Fruit fly (Drosophila melanogaster): Measurements from ENCODE around the gene CG1958.

Gene CG1958

dm6 chrX:7291850-7292499, 25.3 kb downstream of the CG1958 start (continued):
- no peak for TF ChIP-seq CG11247 (GFP tag; IDR thresholded peaks at IDR 0.05)
- no peak for TF ChIP-seq Hmx (GFP tag; optimal IDR thresholded peaks at IDR 0.05)
- no peak for TF ChIP-seq bowl (GFP tag; IDR thresholded peaks at IDR 0.05)
- no peak for TF ChIP-seq knrl (GFP tag; IDR thresholded peaks at IDR 0.05; ENCODE audit: partially characterized antibody)
- no peak for TF ChIP-seq CG9797 (GFP tag; optimal IDR thresholded peaks at IDR 0.05)
- TF ChIP-seq lov (optimal IDR thresholded peaks at IDR 0.05) = no peak
- TF ChIP-seq lov (GFP tag; IDR thresholded peaks at IDR 0.05) = peak; percentile 73; the same call in 2 of the 3 replicates
- TF ChIP-seq mam (GFP tag; optimal IDR thresholded peaks at IDR 0.05) = peak; percentile 7
- TF ChIP-seq Hey (tag; optimal IDR thresholded peaks at IDR 0.05) = no peak
- TF ChIP-seq ci (GFP tag; IDR thresholded peaks at IDR 0.05) = peak; percentile 64; the same call in 1 of the 3 replicates
- no peak for TF ChIP-seq YL-1 (GFP tag; optimal IDR thresholded peaks at IDR 0.05)
- no peak for TF ChIP-seq toy (GFP tag; IDR thresholded peaks at IDR 0.05)
- TF ChIP-seq Doc2 (GFP tag; IDR thresholded peaks at IDR 0.05) = no peak
- peak; percentile 86 for TF ChIP-seq zen (tag; optimal IDR thresholded peaks at IDR 0.05)
- TF ChIP-seq CG13424 (tag; optimal IDR thresholded peaks at IDR 0.05) = peak; percentile 82
- TF ChIP-seq Lpt (GFP tag; optimal IDR thresholded peaks at IDR 0.05) = no peak
- TF ChIP-seq row (GFP tag; IDR thresholded peaks at IDR 0.05) = peak; percentile 82
- TF ChIP-seq CG10274 (GFP tag; optimal IDR thresholded peaks at IDR 0.05) = no peak
- TF ChIP-seq gce (GFP tag; IDR thresholded peaks at IDR 0.05) = 0 out of 3 replicates have a peak, but pooled peaks have one; percentile 45
- peak; percentile 83 for TF ChIP-seq nerfin-1 (tag; optimal IDR thresholded peaks at IDR 0.05)
- TF ChIP-seq CG17361 (GFP tag; IDR thresholded peaks at IDR 0.05) = peak; percentile 83
- peak; percentile 88 for TF ChIP-seq CG12391 (tag; optimal IDR thresholded peaks at IDR 0.05)
- TF ChIP-seq schlank (tag; optimal IDR thresholded peaks at IDR 0.05) = no peak
- no peak for TF ChIP-seq CG30020 (tag; optimal IDR thresholded peaks at IDR 0.05)
- no peak for TF ChIP-seq CG43689 (GFP tag; IDR thresholded peaks at IDR 0.05)
- no peak for TF ChIP-seq BtbVII (GFP tag; optimal IDR thresholded peaks at IDR 0.05)
- peak in 1 of 2 experiments; percentile 68 for TF ChIP-seq Eip74EF (GFP tag; optimal IDR thresholded peaks at IDR 0.05)
- TF ChIP-seq B-H2 (GFP tag; optimal IDR thresholded peaks at IDR 0.05) = no peak
- TF ChIP-seq Jarid2 (GFP tag; optimal IDR thresholded peaks at IDR 0.05) = peak; percentile 26
- no peak for TF ChIP-seq her (GFP tag; optimal IDR thresholded peaks at IDR 0.05)
- no peak for TF ChIP-seq ham (GFP tag; IDR thresholded peaks at IDR 0.05)
- TF ChIP-seq CG7786 (GFP tag; optimal IDR thresholded peaks at IDR 0.05) = peak; percentile 49
- peak; percentile 83 for TF ChIP-seq fd96Cb (tag; optimal IDR thresholded peaks at IDR 0.05)
- TF ChIP-seq vnd (GFP tag; IDR thresholded peaks at IDR 0.05; ENCODE audit: partially characterized antibody) = no peak
- TF ChIP-seq CG18011 (GFP tag; optimal IDR thresholded peaks at IDR 0.05) = no peak
- TF ChIP-seq Spps (tag; optimal IDR thresholded peaks at IDR 0.05) = peak; percentile 80
- no peak for TF ChIP-seq CG17186 (GFP tag; optimal IDR thresholded peaks at IDR 0.05)
- peak; percentile 45 for TF ChIP-seq Camta (GFP tag; optimal IDR thresholded peaks at IDR 0.05)
- peak; percentile 58 for TF ChIP-seq Bteb2 (GFP tag; optimal IDR thresholded peaks at IDR 0.05)
- TF ChIP-seq Chrac-16 (GFP tag; optimal IDR thresholded peaks at IDR 0.05) = peak; percentile 82
- peak; percentile 20 for TF ChIP-seq grn (GFP tag; optimal IDR thresholded peaks at IDR 0.05)
- TF ChIP-seq CG9932 (GFP tag; IDR thresholded peaks at IDR 0.05) = no peak
- TF ChIP-seq CG14441 (GFP tag; IDR thresholded peaks at IDR 0.05) = 0 out of 2 replicates have a peak, but pooled peaks have one; percentile 47
- TF ChIP-seq maf-S (GFP tag; optimal IDR thresholded peaks at IDR 0.05) = peak; percentile 40
- peak; percentile 48 for TF ChIP-seq CG6654 (GFP tag; optimal IDR thresholded peaks at IDR 0.05)
- no peak for TF ChIP-seq br (optimal IDR thresholded peaks at IDR 0.05)
- peak; percentile 56 for TF ChIP-seq NK7.1 (GFP tag; optimal IDR thresholded peaks at IDR 0.05)
- TF ChIP-seq CG10366 (GFP tag; IDR thresholded peaks at IDR 0.05) = peak; percentile 62
- TF ChIP-seq NC2β (GFP tag; optimal IDR thresholded peaks at IDR 0.05) = peak; percentile 75
- no peak for TF ChIP-seq tll (GFP tag; optimal IDR thresholded peaks at IDR 0.05)
- TF ChIP-seq yki (optimal IDR thresholded peaks at IDR 0.05) = no peak

Data from whole organism, embryonic.